Worm (Caenorhabditis elegans) whole organism, L3 larva: Measurements from ENCODE around the gene slc-9B.2.

ENCODE experiments used
- aly-2 ChIP-seq: fragments of 150-350 bp; optimal IDR thresholded peaks from 2 replicates; lab custom pipeline; 2014; ENCODE audit warnings: missing biosample characterization, missing genetic modification characterization
- ceh-16 ChIP-seq: sonication (generic microtip); optimal IDR thresholded peaks from 2 replicates; lab custom pipeline; 2017; ENCODE audit warnings: missing biosample characterization, missing genetic modification characterization
- ceh-82 ChIP-seq: fragments of 150-350 bp; optimal IDR thresholded peaks from 2 replicates; lab custom pipeline; 2014; ENCODE audit warnings: missing biosample characterization, missing genetic modification characterization
- hmg-11 ChIP-seq: sonication (generic microtip); optimal IDR thresholded peaks from 2 replicates; lab custom pipeline; 2016; ENCODE audit warnings: missing genetic modification characterization, missing compliant biosample characterization
- mdl-1 ChIP-seq: fragments of 150-350 bp; optimal IDR thresholded peaks from 2 replicates; lab custom pipeline; 2014; ENCODE audit warnings: missing biosample characterization, missing genetic modification characterization
- nfya-1 ChIP-seq: sonication (generic microtip); optimal IDR thresholded peaks from 2 replicates; lab custom pipeline; 2017; ENCODE audit warnings: missing genetic modification characterization, mild to moderate bottlenecking, missing compliant biosample characterization, antibody characterized with exemption, moderate library complexity; ENCODE audit not compliant: insufficient read depth
- nhr-237 ChIP-seq: fragments of 150-350 bp; optimal IDR thresholded peaks from 2 replicates; lab custom pipeline; 2014; ENCODE audit warnings: missing biosample characterization, missing genetic modification characterization
- nhr-76 ChIP-seq: fragments of 150-350 bp; sonication (generic microtip); optimal IDR thresholded peaks from 5 replicates; lab custom pipeline; 2014; ENCODE audit warnings: missing biosample characterization, missing genetic modification characterization
- nhr-77 ChIP-seq: fragments of 150-350 bp; optimal IDR thresholded peaks from 2 replicates; lab custom pipeline; 2014; ENCODE audit warnings: missing biosample characterization, missing genetic modification characterization
- pha-4 ChIP-seq: fragments of 150-350 bp; optimal IDR thresholded peaks from 2 replicates; lab custom pipeline; 2014; ENCODE audit warnings: missing biosample characterization, missing genetic modification reagents, missing genetic modification characterization
- pqm-1 ChIP-seq: fragments of 150-350 bp; optimal IDR thresholded peaks from 2 replicates; lab custom pipeline; 2017; ENCODE audit warnings: missing biosample characterization, missing genetic modification characterization, inconsistent platforms
- skn-1 ChIP-seq: fragments of 150-350 bp; optimal IDR thresholded peaks from 2 replicates; lab custom pipeline; 2014; ENCODE audit warnings: missing biosample characterization, missing genetic modification characterization
- ztf-11 ChIP-seq: fragments of 150-350 bp; optimal IDR thresholded peaks from 2 replicates; lab custom pipeline; 2014; ENCODE audit warnings: missing biosample characterization, missing genetic modification characterization

ce11 chrV:16374676-16375075, 35.8 kb downstream of the slc-9B.2 start, which contains the start of gene srv-34:
- no peak for TF ChIP-seq nhr-77 (tag; lab: Kevin White, UChicago)
- no peak for TF ChIP-seq skn-1
- TF ChIP-seq nhr-76 (tag; lab: Kevin White, UChicago), result no peak
- TF ChIP-seq pha-4 (tag; lab: Kevin White, UChicago), result no peak
- no peak for TF ChIP-seq nhr-237 (tag; lab: Kevin White, UChicago)
- TF ChIP-seq ceh-16 (tag; lab: Kevin White, UChicago), result no peak
- TF ChIP-seq ceh-82 (tag; lab: Kevin White, UChicago), result no peak
- TF ChIP-seq hmg-11 (tag; lab: Kevin White, UChicago), result no peak
- no peak for TF ChIP-seq aly-2 (tag; lab: Kevin White, UChicago)
- TF ChIP-seq mdl-1, result no peak
- no peak for TF ChIP-seq nfya-1 (tag; lab: Kevin White, UChicago)
- no peak for TF ChIP-seq pqm-1 (tag; lab: Kevin White, UChicago)
- no peak for TF ChIP-seq ztf-11 (tag; lab: Kevin White, UChicago)
